Worm (Caenorhabditis elegans): ENCODE results near the gene E04F6.15.

- no peak for TF ChIP-seq aha-1 (tag; optimal IDR thresholded peaks at IDR 0.05)
- no peak for TF ChIP-seq vab-15 (tag; optimal IDR thresholded peaks at IDR 0.05)
- TF ChIP-seq sox-4 (tag; optimal IDR thresholded peaks at IDR 0.05) = no peak
- TF ChIP-seq lin-13 (GFP tag; optimal IDR thresholded peaks at IDR 0.05) = no peak
- no peak for TF ChIP-seq lin-14 (GFP tag; optimal IDR thresholded peaks at IDR 0.05)
- TF ChIP-seq nhr-84 (tag; optimal IDR thresholded peaks at IDR 0.05) = no peak
- TF ChIP-seq tbx-2 (tag; optimal IDR thresholded peaks at IDR 0.05) = no peak
- no peak for TF ChIP-seq C04F5.9 (tag; optimal IDR thresholded peaks at IDR 0.05)
- TF ChIP-seq dsc-1 (tag; optimal IDR thresholded peaks at IDR 0.05) = no peak
- no peak for TF ChIP-seq unc-30 (tag; optimal IDR thresholded peaks at IDR 0.05)
- TF ChIP-seq nhr-11 (tag; optimal IDR thresholded peaks at IDR 0.05) = no peak
- no peak for TF ChIP-seq efl-1 (optimal IDR thresholded peaks at IDR 0.05)
- no peak for TF ChIP-seq efl-1 (GFP tag; optimal IDR thresholded peaks at IDR 0.05 in 1 of 2)
These were observed 12.7 kb downstream of the E04F6.15 start for ce11 chrII:7197434-7197833.

Data from whole organism, L1 larva.